Worm (Caenorhabditis elegans): ENCODE results near the gene gmeb-1.

Gene gmeb-1

ce11 chrII:31521-31920 is 12.2 kb downstream of the gmeb-1 start, which contains the start of the genes F23F1.5 and fbxc-54:
Gene F23F1.5, minus strand, starts transcription at chrII:31584.
Gene fbxc-54, plus strand, starts transcription at chrII:31719.
- TF ChIP-seq nhr-80 (tag; optimal IDR thresholded peaks at IDR 0.05) (no peak), madf-3 (GFP tag; IDR thresholded peaks at IDR 0.05) (no peak), cebp-1 (GFP tag; IDR thresholded peaks at IDR 0.05) (peak; percentile 94), cebp-1 (tag; optimal IDR thresholded peaks at IDR 0.05) (peak; percentile 98), attf-3 (GFP tag; conservative IDR thresholded peaks at IDR 0.05) (peak; percentile 79)

- no peak for TF ChIP-seq mes-4 (tag; optimal IDR thresholded peaks at IDR 0.05)
- TF ChIP-seq lsy-27 (tag; optimal IDR thresholded peaks at IDR 0.05; ENCODE audit: borderline replicate concordance, insufficient read depth), result no peak
Measured at ce11 chrII:33904-34303, 14.6 kb downstream of the gmeb-1 start, which contains the start of gene F23F1.2. Gene F23F1.2, plus strand, starts transcription at chrII:34204.

- no peak for TF ChIP-seq hmg-20 (GFP tag; IDR thresholded peaks at IDR 0.05)
Measured at ce11 chrII:37213-37612, 17.9 kb downstream of the gmeb-1 start, which contains the start of gene F23F1.6. Gene F23F1.6, minus strand, starts transcription at chrII:37313.

ce11 chrII:39437-39836 is 20.1 kb downstream of the gmeb-1 start, which contains the start of gene spp-24:
Gene spp-24, minus strand, starts transcription at chrII:39537.
- no peak for TF ChIP-seq mes-4 (tag; optimal IDR thresholded peaks at IDR 0.05)
- TF ChIP-seq chd-7 (tag; optimal IDR thresholded peaks at IDR 0.05), result no peak
- no peak for TF ChIP-seq Y79H2A.3 (GFP tag; conservative IDR thresholded peaks at IDR 0.05)
- TF ChIP-seq ztf-6 (GFP tag; IDR thresholded peaks at IDR 0.05), result no peak
- no peak for TF ChIP-seq zim-3 (tag; optimal IDR thresholded peaks at IDR 0.05)
- TF ChIP-seq hrde-1 (tag; optimal IDR thresholded peaks at IDR 0.05; ENCODE audit: borderline replicate concordance), result no peak
- TF ChIP-seq lin-54 (GFP tag; optimal IDR thresholded peaks at IDR 0.05), result no peak

- TF ChIP-seq B0336.3 (GFP tag; IDR thresholded peaks at IDR 0.05) (peak; percentile 73), F49E8.2 (tag; optimal IDR thresholded peaks at IDR 0.05; ENCODE audit: insufficient read depth) (peak; percentile 44), him-1 (tag; optimal IDR thresholded peaks at IDR 0.05) (no peak), rec-8 (tag; optimal IDR thresholded peaks at IDR 0.05) (peak in 1 of 2 experiments; percentile 14), tlf-1 (GFP tag; optimal IDR thresholded peaks at IDR 0.05) (peak; percentile 34), fkh-3 (tag; optimal IDR thresholded peaks at IDR 0.05) (no peak), snpc-1.3 (tag; optimal IDR thresholded peaks at IDR 0.05; ENCODE audit: insufficient read depth) (peak; percentile 11), tbp1 (GFP tag; optimal IDR thresholded peaks at IDR 0.05) (peak; percentile 16), zfh-2 (GFP tag; conservative IDR thresholded peaks at IDR 0.05) (no peak), efl-1 (GFP tag; optimal IDR thresholded peaks at IDR 0.05) (peak; percentile 4), pbrm-1 (GFP tag; IDR thresholded peaks at IDR 0.05) (peak; percentile 55; the same call in 1 of the 2 replicates), Y79H2A.3 (GFP tag; conservative IDR thresholded peaks at IDR 0.05) (no peak), hsf-1 (GFP tag; IDR thresholded peaks at IDR 0.05) (0 out of 2 replicates have a peak, but pooled peaks have one; percentile 6), tbx-9 (tag; optimal IDR thresholded peaks at IDR 0.05; ENCODE audit: borderline replicate concordance) (no peak), nhr-90 (tag; optimal IDR thresholded peaks at IDR 0.05) (no peak), K11D2.4 (GFP tag; IDR thresholded peaks at IDR 0.05) (no peak), D2030.7 (GFP tag; IDR thresholded peaks at IDR 0.05) (0 out of 2 replicates have a peak, but pooled peaks have one; percentile 21), ama-1 (optimal IDR thresholded peaks at IDR 0.05) (no peak), ama-1 (GFP tag; optimal IDR thresholded peaks at IDR 0.05) (peak in 1 of 2 experiments; percentile 31), repo-1 (tag; optimal IDR thresholded peaks at IDR 0.05) (peak; percentile 48)
Measured at ce11 chrII:41914-42313, 22.6 kb downstream of the gmeb-1 start, which contains the start of gene F23F1.10. Gene F23F1.10, minus strand, starts transcription at chrII:41982.

All from whole organism, young adult.